Worm (Caenorhabditis elegans) whole organism, young adult: ENCODE measurements around the gene M117.4.

Source experiments
- B0035.1 ChIP-seq: sonication (generic microtip); optimal IDR thresholded peaks from 2 replicates; lab custom pipeline; 2016; ENCODE audit warnings: missing genetic modification characterization, mild to moderate bottlenecking, missing compliant biosample characterization, missing genotype, missing genetic modification reagents
- B0336.3 ChIP-seq: fragments of 200-800 bp; sonication (Bioruptor generic); IDR thresholded peaks from 2 replicates; pipeline ENCODE4 v1.3.6; 2022; ENCODE audit warnings: missing genetic modification characterization, missing compliant biosample characterization
- F23B12.7 ChIP-seq: sonication (generic microtip); optimal IDR thresholded peaks from 2 replicates; lab custom pipeline; 2017; ENCODE audit warnings: missing genetic modification characterization, mild to moderate bottlenecking, missing compliant biosample characterization, antibody characterized with exemption, moderate library complexity; ENCODE audit not compliant: insufficient read depth
- F39B2.1 ChIP-seq: fragments of 200-800 bp; sonication (Bioruptor generic); IDR thresholded peaks from 2 replicates; pipeline ENCODE4 v1.3.6; 2022; ENCODE audit warnings: missing genetic modification reagents, missing genetic modification characterization, missing compliant biosample characterization
- F49E8.2 ChIP-seq: sonication (generic microtip); optimal IDR thresholded peaks from 3 replicates; lab custom pipeline; 2017; ENCODE audit warnings: missing genetic modification characterization, mild to moderate bottlenecking, missing compliant biosample characterization, antibody characterized with exemption, moderate library complexity; ENCODE audit not compliant: insufficient read depth
- K11D2.4 ChIP-seq: fragments of 200-800 bp; sonication (Bioruptor generic); IDR thresholded peaks from 2 replicates; pipeline ENCODE4 v1.3.6; 2022; ENCODE audit warnings: missing genetic modification reagents, missing genetic modification characterization, missing compliant biosample characterization
- K12H6.12 ChIP-seq: fragments of 200-800 bp; sonication (Bioruptor generic); optimal IDR thresholded peaks from 2 replicates; lab custom pipeline; 2018; ENCODE audit warnings: mild to moderate bottlenecking, missing genetic modification characterization, missing compliant biosample characterization
- T07F8.4 ChIP-seq: sonication (generic microtip); optimal IDR thresholded peaks from 2 replicates; lab custom pipeline; 2016; ENCODE audit warnings: mild to moderate bottlenecking, missing genetic modification characterization, moderate library complexity, missing compliant biosample characterization
- Y56A3A.18 ChIP-seq: fragments of 200-800 bp; sonication (Bioruptor generic); IDR thresholded peaks from 2 replicates; pipeline ENCODE4 v1.3.6; 2022; ENCODE audit warnings: missing genetic modification reagents, missing genetic modification characterization, missing compliant biosample characterization
- ZK185.1 ChIP-seq: sonication (generic microtip); optimal IDR thresholded peaks from 2 replicates; lab custom pipeline; 2016; ENCODE audit warnings: mild to moderate bottlenecking, missing genetic modification characterization, missing compliant biosample characterization; ENCODE audit not compliant: poor library complexity, severe bottlenecking
- aptf-3 ChIP-seq: fragments of 200-800 bp; sonication (Bioruptor generic); IDR thresholded peaks from 2 replicates; pipeline ENCODE4 v1.3.6; 2022; ENCODE audit warnings: missing genetic modification characterization, missing compliant biosample characterization
- attf-3 ChIP-seq: fragments of 200-800 bp; sonication (Bioruptor generic); conservative IDR thresholded peaks from 2 replicates; pipeline ENCODE4 v1.3.6; 2022; ENCODE audit warnings: missing genetic modification reagents, missing genetic modification characterization, missing compliant biosample characterization
- attf-5 ChIP-seq: fragments of 200-800 bp; sonication (Bioruptor generic); optimal IDR thresholded peaks from 2 replicates; lab custom pipeline; 2018; ENCODE audit warnings: mild to moderate bottlenecking, missing genetic modification characterization, missing compliant biosample characterization
- ccch-3 ChIP-seq: fragments of 200-800 bp; sonication (Bioruptor generic); optimal IDR thresholded peaks from 2 replicates; lab custom pipeline; 2018; ENCODE audit warnings: mild to moderate bottlenecking, missing genetic modification characterization, missing compliant biosample characterization
- cebp-1 ChIP-seq, 2 experiments: fragments of 200-800 bp in 1 of 2; sonication (Bioruptor generic) in 1 of 2; sonication (generic microtip) in 1 of 2; IDR thresholded peaks in 1 of 2; optimal IDR thresholded peaks in 1 of 2; 2 replicates each; pipeline versions ENCODE4 v1.3.6 to Lab custom; 2017 to 2022; ENCODE audit warnings: missing compliant biosample characterization in 2 of 2, missing genetic modification characterization in 2 of 2, mild to moderate bottlenecking in 1 of 2, missing genetic modification reagents in 1 of 2, moderate library complexity in 1 of 2
- ceh-100 ChIP-seq: fragments of 200-800 bp; sonication (Bioruptor generic); IDR thresholded peaks from 2 replicates; pipeline ENCODE4 v1.3.6; 2022; ENCODE audit warnings: missing genetic modification reagents, missing genetic modification characterization, missing compliant biosample characterization
- ceh-40 ChIP-seq: fragments of 200-800 bp; sonication (Bioruptor generic); IDR thresholded peaks from 2 replicates; pipeline ENCODE4 v1.3.6; 2022; ENCODE audit warnings: missing genetic modification characterization, missing compliant biosample characterization
- chd-7 ChIP-seq: sonication (generic microtip); optimal IDR thresholded peaks from 2 replicates; lab custom pipeline; 2016; ENCODE audit warnings: mild to moderate bottlenecking, missing genetic modification characterization, moderate library complexity, missing compliant biosample characterization
- efl-1 ChIP-seq: fragments of 150-350 bp; optimal IDR thresholded peaks from 2 replicates; lab custom pipeline; 2014; ENCODE audit warnings: missing biosample characterization, missing genetic modification reagents, missing genetic modification characterization
- egl-18 ChIP-seq: fragments of 200-800 bp; sonication (Bioruptor generic); IDR thresholded peaks from 2 replicates; pipeline ENCODE4 v1.3.6; 2022; ENCODE audit warnings: missing genetic modification reagents, missing genetic modification characterization, missing compliant biosample characterization
- ekl-4 ChIP-seq: fragments of 200-800 bp; sonication (Bioruptor generic); IDR thresholded peaks from 2 replicates; pipeline ENCODE4 v1.3.6; 2022; ENCODE audit warnings: missing genetic modification reagents, missing genetic modification characterization, missing compliant biosample characterization
- fkh-3 ChIP-seq: sonication (generic microtip); optimal IDR thresholded peaks from 2 replicates; lab custom pipeline; 2016; ENCODE audit warnings: mild to moderate bottlenecking, missing genetic modification characterization, missing compliant biosample characterization
- gei-17 ChIP-seq: fragments of 200-800 bp; sonication (Bioruptor generic); optimal IDR thresholded peaks from 2 replicates; lab custom pipeline; 2018; ENCODE audit warnings: mild to moderate bottlenecking, missing genetic modification characterization, missing compliant biosample characterization
- him-1 ChIP-seq: sonication (generic microtip); optimal IDR thresholded peaks from 2 replicates; lab custom pipeline; 2016; ENCODE audit warnings: missing genotype, missing genetic modification reagents, missing genetic modification characterization, missing compliant biosample characterization
- hlh-12 ChIP-seq: sonication (generic microtip); optimal IDR thresholded peaks from 2 replicates; lab custom pipeline; 2016; ENCODE audit warnings: missing genetic modification characterization, missing compliant biosample characterization
- hrde-1 ChIP-seq: sonication (generic microtip); optimal IDR thresholded peaks from 2 replicates; lab custom pipeline; 2016; ENCODE audit warnings: missing genetic modification characterization, mild to moderate bottlenecking, missing compliant biosample characterization, moderate library complexity, missing genotype, missing genetic modification reagents, borderline replicate concordance
- lag-1 ChIP-seq: fragments of 200-800 bp; sonication (Bioruptor generic); IDR thresholded peaks from 2 replicates; pipeline ENCODE4 v1.3.6; 2022; ENCODE audit warnings: missing genetic modification reagents, missing genetic modification characterization, missing compliant biosample characterization
- let-526 ChIP-seq: fragments of 200-800 bp; sonication (Bioruptor generic); IDR thresholded peaks from 2 replicates; pipeline ENCODE4 v1.3.6; 2022; ENCODE audit warnings: missing genetic modification reagents, missing genetic modification characterization, missing compliant biosample characterization
- lin-26 ChIP-seq: fragments of 200-800 bp; sonication (Bioruptor generic); IDR thresholded peaks from 2 replicates; pipeline ENCODE4 v1.3.6; 2022; ENCODE audit warnings: missing genetic modification reagents, missing genetic modification characterization, missing compliant biosample characterization
- madf-3 ChIP-seq: fragments of 200-800 bp; sonication (Bioruptor generic); IDR thresholded peaks from 2 replicates; pipeline ENCODE4 v1.3.6; 2022; ENCODE audit warnings: missing genetic modification reagents, missing genetic modification characterization, missing compliant biosample characterization
- madf-6 ChIP-seq: fragments of 200-800 bp; sonication (Bioruptor generic); IDR thresholded peaks from 2 replicates; pipeline ENCODE4 v1.3.6; 2022; ENCODE audit warnings: missing genetic modification reagents, missing genetic modification characterization, missing compliant biosample characterization
- mcd-1 ChIP-seq: fragments of 200-800 bp; sonication (Bioruptor generic); IDR thresholded peaks from 2 replicates; pipeline ENCODE4 v1.3.6; 2022; ENCODE audit warnings: missing genetic modification reagents, missing genetic modification characterization, missing compliant biosample characterization
- mel-28 ChIP-seq: sonication (generic microtip); optimal IDR thresholded peaks from 2 replicates; lab custom pipeline; 2016; ENCODE audit warnings: borderline replicate concordance, mild to moderate bottlenecking, missing genetic modification characterization, missing compliant biosample characterization
- nfya-1 ChIP-seq: sonication (generic microtip); optimal IDR thresholded peaks from 2 replicates; lab custom pipeline; 2017; ENCODE audit warnings: antibody characterized with exemption, missing compliant biosample characterization, missing genetic modification characterization, borderline replicate concordance; ENCODE audit not compliant: insufficient read depth
- nhr-27 ChIP-seq: fragments of 200-800 bp; sonication (Bioruptor generic); optimal IDR thresholded peaks from 2 replicates; lab custom pipeline; 2018; ENCODE audit warnings: mild to moderate bottlenecking, missing genetic modification characterization, moderate library complexity, missing compliant biosample characterization
- nhr-80 ChIP-seq: sonication (generic microtip); optimal IDR thresholded peaks from 2 replicates; lab custom pipeline; 2016; ENCODE audit warnings: missing genetic modification characterization, missing compliant biosample characterization
- pbrm-1 ChIP-seq: fragments of 200-800 bp; sonication (Bioruptor generic); IDR thresholded peaks from 2 replicates; pipeline ENCODE4 v1.3.6; 2022; ENCODE audit warnings: missing genetic modification reagents, missing genetic modification characterization, missing compliant biosample characterization
- rcor-1 ChIP-seq: fragments of 200-800 bp; sonication (Bioruptor generic); IDR thresholded peaks from 2 replicates; pipeline ENCODE4 v1.3.6; 2022; ENCODE audit warnings: missing genetic modification reagents, missing genetic modification characterization, missing compliant biosample characterization
- repo-1 ChIP-seq: sonication (generic microtip); optimal IDR thresholded peaks from 2 replicates; lab custom pipeline; 2017; ENCODE audit warnings: mild to moderate bottlenecking, missing genetic modification characterization, missing compliant biosample characterization
- sdz-38 ChIP-seq: sonication (generic microtip); optimal IDR thresholded peaks from 2 replicates; lab custom pipeline; 2016; ENCODE audit warnings: missing genotype, missing genetic modification characterization, missing compliant biosample characterization
- sea-2 ChIP-seq: fragments of 200-800 bp; sonication (Bioruptor generic); IDR thresholded peaks from 2 replicates; pipeline ENCODE4 v1.3.6; 2022; ENCODE audit warnings: missing genetic modification characterization, missing compliant biosample characterization
- sptf-2 ChIP-seq: fragments of 200-800 bp; sonication (Bioruptor generic); optimal IDR thresholded peaks from 2 replicates; lab custom pipeline; 2018; ENCODE audit warnings: mild to moderate bottlenecking, missing genetic modification characterization, missing compliant biosample characterization
- tbx-9 ChIP-seq: sonication (generic microtip); optimal IDR thresholded peaks from 2 replicates; lab custom pipeline; 2016; ENCODE audit warnings: borderline replicate concordance, missing genetic modification characterization, inconsistent platforms, missing compliant biosample characterization
- zim-3 ChIP-seq: sonication (generic microtip); optimal IDR thresholded peaks from 2 replicates; lab custom pipeline; 2017; ENCODE audit warnings: mild to moderate bottlenecking, missing genetic modification characterization, moderate library complexity, missing compliant biosample characterization
- ztf-25 ChIP-seq: fragments of 200-800 bp; sonication (Bioruptor generic); IDR thresholded peaks from 2 replicates; pipeline ENCODE4 v1.3.6; 2022; ENCODE audit warnings: missing genetic modification reagents, missing genetic modification characterization, missing compliant biosample characterization
- ztf-26 ChIP-seq: sonication (generic microtip); optimal IDR thresholded peaks from 2 replicates; lab custom pipeline; 2017; ENCODE audit warnings: missing genetic modification characterization, missing compliant biosample characterization
- ztf-28 ChIP-seq: fragments of 200-800 bp; sonication (Bioruptor generic); IDR thresholded peaks from 2 replicates; pipeline ENCODE4 v1.3.6; 2022; ENCODE audit warnings: missing genetic modification reagents, missing genetic modification characterization, missing compliant biosample characterization
- ztf-3 ChIP-seq: fragments of 200-800 bp; sonication (Bioruptor generic); optimal IDR thresholded peaks from 2 replicates; lab custom pipeline; 2018; ENCODE audit warnings: mild to moderate bottlenecking, missing genetic modification characterization, missing compliant biosample characterization

The M117.4 gene

DNA sequence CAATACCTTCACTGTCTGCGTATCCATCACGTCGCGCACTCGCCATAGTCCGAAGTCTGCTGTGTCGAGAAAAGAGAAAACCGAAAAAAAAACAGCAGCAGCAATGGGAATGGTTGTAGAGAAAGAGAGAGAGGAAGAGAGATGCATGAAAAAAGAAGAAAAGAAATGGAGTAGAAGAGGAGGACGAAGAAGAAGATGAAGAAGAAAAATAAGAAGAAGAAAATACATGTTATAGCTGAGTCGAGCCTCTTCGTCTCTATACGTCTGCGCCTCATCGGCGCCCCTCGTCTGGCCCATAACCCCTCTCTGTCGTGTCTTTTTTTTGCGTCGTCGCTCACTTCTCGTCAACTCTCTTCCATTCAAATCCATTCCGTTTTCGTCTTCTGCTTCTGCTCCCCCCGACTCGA is 23.6 kb downstream of the M117.4 start (continued):
- TF ChIP-seq ztf-26 (tag; lab: Kevin White, UChicago), result peak; percentile 49
- TF ChIP-seq hrde-1 (tag; lab: Kevin White, UChicago), result no peak
- TF ChIP-seq T07F8.4 (tag; lab: Kevin White, UChicago), result no peak
- peak; percentile 69; the same call in 1 of the 2 replicates for TF ChIP-seq lin-26
- TF ChIP-seq pbrm-1 (GFP tag; lab: Robert Waterston, UW), result 0 out of 2 replicates have a peak, but pooled peaks have one; percentile 16
- peak; percentile 69 for TF ChIP-seq K12H6.12 (tag; lab: Kevin White, UChicago)
- peak; percentile 18 for TF ChIP-seq chd-7 (tag; lab: Kevin White, UChicago)
- TF ChIP-seq ekl-4 (GFP tag; lab: Robert Waterston, UW), result no peak
- TF ChIP-seq nhr-27 (tag; lab: Kevin White, UChicago), result no peak
- no peak for TF ChIP-seq madf-6 (GFP tag; lab: Robert Waterston, UW)
- peak; percentile 50; the same call in 1 of the 2 replicates for TF ChIP-seq K11D2.4 (GFP tag; lab: Robert Waterston, UW)
- no peak for TF ChIP-seq mel-28 (tag; lab: Kevin White, UChicago)
- TF ChIP-seq Y56A3A.18, result no peak
- peak; percentile 40 for TF ChIP-seq ZK185.1 (tag; lab: Kevin White, UChicago)
- no peak for TF ChIP-seq sdz-38
- TF ChIP-seq madf-3 (GFP tag; lab: Robert Waterston, UW), result no peak
- TF ChIP-seq cebp-1 (GFP tag; IDR thresholded peaks at IDR 0.05; lab: Robert Waterston, UW), result no peak
- TF ChIP-seq cebp-1 (tag; optimal IDR thresholded peaks at IDR 0.05; lab: Kevin White, UChicago), result peak; percentile 65
- no peak for TF ChIP-seq B0336.3 (GFP tag; lab: Robert Waterston, UW)
- no peak for TF ChIP-seq ceh-40 (GFP tag; lab: Robert Waterston, UW)
- TF ChIP-seq attf-3 (GFP tag; lab: Robert Waterston, UW), result no peak
- no peak for TF ChIP-seq gei-17 (GFP tag; lab: Kevin White, UChicago)
- TF ChIP-seq fkh-3 (tag; lab: Kevin White, UChicago), result no peak
- TF ChIP-seq let-526, result no peak
- TF ChIP-seq B0035.1 (tag; lab: Kevin White, UChicago), result no peak
- no peak for TF ChIP-seq F39B2.1 (GFP tag; lab: Robert Waterston, UW)
- TF ChIP-seq ztf-28 (GFP tag; lab: Robert Waterston, UW), result no peak
- TF ChIP-seq attf-5 (GFP tag; lab: Kevin White, UChicago), result peak; percentile 86
- TF ChIP-seq repo-1, result no peak
- no peak for TF ChIP-seq F49E8.2
- TF ChIP-seq zim-3, result no peak
- no peak for TF ChIP-seq efl-1 (GFP tag; lab: Kevin White, UChicago)
- no peak; the same call in 1 of the 2 replicates for TF ChIP-seq mcd-1 (GFP tag; lab: Robert Waterston, UW)
- no peak for TF ChIP-seq hlh-12 (tag; lab: Kevin White, UChicago)
- TF ChIP-seq ztf-25, result no peak
- no peak for TF ChIP-seq nfya-1
- TF ChIP-seq lag-1 (GFP tag; lab: Robert Waterston, UW), result no peak
- no peak for TF ChIP-seq sptf-2 (GFP tag; lab: Kevin White, UChicago)
- no peak for TF ChIP-seq aptf-3 (GFP tag; lab: Robert Waterston, UW)
- no peak for TF ChIP-seq ccch-3 (GFP tag; lab: Kevin White, UChicago)
- no peak for TF ChIP-seq ztf-3 (GFP tag; lab: Kevin White, UChicago)
- no peak for TF ChIP-seq sea-2 (GFP tag; lab: Robert Waterston, UW)
- TF ChIP-seq rcor-1 (GFP tag; lab: Robert Waterston, UW), result 0 out of 2 replicates have a peak, but pooled peaks have one; percentile 26
- peak; percentile 24 for TF ChIP-seq F23B12.7 (tag; lab: Kevin White, UChicago)
- no peak for TF ChIP-seq tbx-9 (tag; lab: Kevin White, UChicago)
- TF ChIP-seq him-1 (tag; lab: Kevin White, UChicago), result no peak
- peak; percentile 21 for TF ChIP-seq nhr-80 (tag; lab: Kevin White, UChicago)
- TF ChIP-seq ceh-100, result no peak
- TF ChIP-seq egl-18 (GFP tag; lab: Robert Waterston, UW), result no peak
